Fruit fly (Drosophila melanogaster) whole organism, pupa: ENCODE data around the gene CG13690.

ENCODE experiments used
- CG14655 ChIP-seq: fragments of 200-800 bp; sonication (Bioruptor generic); optimal IDR thresholded peaks from 3 replicates; lab custom pipeline; 2017; ENCODE audit warnings: mild to moderate bottlenecking, missing biosample characterization, missing genetic modification reagents, missing genetic modification characterization
- CG15710 ChIP-seq: fragments of 200-800 bp; sonication (Bioruptor generic); optimal IDR thresholded peaks from 2 replicates; lab custom pipeline; 2018; ENCODE audit warnings: missing biosample characterization, mild to moderate bottlenecking, missing genetic modification characterization, moderate library complexity
- CG32121 ChIP-seq: fragments of 200-800 bp; sonication (Bioruptor generic); IDR thresholded peaks from 2 replicates; pipeline ENCODE4 v1.3.6; 2022; ENCODE audit warnings: missing biosample characterization, missing genetic modification characterization
- Ets98B ChIP-seq: fragments of 200-800 bp; sonication (Bioruptor generic); IDR thresholded peaks from 2 replicates; pipeline ENCODE4 v1.3.6; 2022; ENCODE audit warnings: missing biosample characterization, missing genetic modification characterization
- Snoo ChIP-seq: fragments of 200-800 bp; sonication (Bioruptor generic); optimal IDR thresholded peaks from 3 replicates; lab custom pipeline; 2017; ENCODE audit warnings: missing biosample characterization, mild to moderate bottlenecking, missing genetic modification characterization, inconsistent platforms
- rn ChIP-seq: fragments of 200-800 bp; sonication (Bioruptor generic); IDR thresholded peaks from 2 replicates; pipeline ENCODE4 v1.3.6; 2022; ENCODE audit warnings: missing biosample characterization, missing genetic modification characterization

DNA sequence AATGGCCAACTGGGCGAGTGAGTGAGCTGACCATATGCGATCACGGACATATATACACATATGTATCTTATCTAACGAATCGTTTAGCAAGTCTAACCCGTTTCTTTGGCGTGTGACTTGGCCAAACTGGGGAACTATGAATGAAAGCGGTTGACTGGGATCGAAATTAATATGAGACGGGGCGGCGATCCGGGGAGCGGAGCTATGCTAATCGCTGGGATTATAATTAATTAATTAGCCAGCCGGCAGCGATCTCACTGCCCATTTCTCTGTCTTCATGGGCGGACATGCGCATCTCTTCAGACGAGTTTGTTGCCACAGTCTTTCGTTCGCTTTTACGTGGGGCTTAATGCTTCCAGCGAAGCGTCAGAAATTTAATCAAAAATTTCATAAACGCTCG lies 26.9 kb downstream of the CG13690 start:
- no peak for TF ChIP-seq rn (GFP tag; lab: Robert Waterston, UW)
- TF ChIP-seq CG14655, result no peak
- no peak for TF ChIP-seq Snoo
- TF ChIP-seq Ets98B, result no peak
- no peak for TF ChIP-seq CG32121 (GFP tag; lab: Robert Waterston, UW)
- no peak for TF ChIP-seq CG15710 (tag; lab: Kevin White, UChicago)
